Fruit fly (Drosophila melanogaster) whole organism, embryonic: ENCODE data around the gene sgll.

Experiments
- Antp ChIP-seq: fragments of 200-800 bp; sonication (Bioruptor generic); optimal IDR thresholded peaks from 3 replicates; lab custom pipeline; 2016; ENCODE audit warnings: missing biosample characterization, missing genetic modification characterization
- Atf6 ChIP-seq: fragments of 200-800 bp; sonication (Bioruptor generic); IDR thresholded peaks from 2 replicates; pipeline ENCODE4 v1.3.6; 2022; ENCODE audit warnings: missing biosample characterization, missing genetic modification characterization
- BtbVII ChIP-seq: fragments of 200-800 bp; sonication (Bioruptor generic); optimal IDR thresholded peaks from 3 replicates; lab custom pipeline; 2017; ENCODE audit warnings: missing biosample characterization, mild to moderate bottlenecking, missing genetic modification characterization
- CG11696 ChIP-seq: fragments of 200-800 bp; sonication (Bioruptor generic); IDR thresholded peaks from 2 replicates; pipeline ENCODE4 v1.3.6; 2022; ENCODE audit warnings: missing biosample characterization, missing genetic modification characterization
- CG12391 ChIP-seq: fragments of 200-800 bp; sonication (Bioruptor generic); optimal IDR thresholded peaks from 3 replicates; lab custom pipeline; 2018; ENCODE audit warnings: missing biosample characterization, mild to moderate bottlenecking, missing genetic modification characterization, moderate library complexity
- CG12942 ChIP-seq: fragments of 200-800 bp; sonication (Bioruptor generic); optimal IDR thresholded peaks from 3 replicates; lab custom pipeline; 2016; ENCODE audit warnings: missing biosample characterization, missing genetic modification characterization
- CG13624 ChIP-seq: fragments of 200-800 bp; sonication (Bioruptor generic); optimal IDR thresholded peaks from 2 replicates; lab custom pipeline; 2016; ENCODE audit warnings: missing biosample characterization, missing genetic modification characterization
- CG14050 ChIP-seq: fragments of 200-800 bp; sonication (Bioruptor generic); IDR thresholded peaks from 3 replicates; pipeline ENCODE4 v1.3.6; 2022; ENCODE audit warnings: missing biosample characterization, missing genetic modification characterization
- CG15073 ChIP-seq: fragments of 200-800 bp; sonication (Bioruptor generic); optimal IDR thresholded peaks from 2 replicates; lab custom pipeline; 2016; ENCODE audit warnings: missing biosample characterization, missing genetic modification characterization
- CG17802 ChIP-seq: fragments of 200-800 bp; sonication (Bioruptor generic); optimal IDR thresholded peaks from 2 replicates; lab custom pipeline; 2018; ENCODE audit warnings: missing biosample characterization, mild to moderate bottlenecking, missing genetic modification characterization, moderate library complexity
- CG17829 ChIP-seq: fragments of 200-800 bp; optimal IDR thresholded peaks from 2 replicates; lab custom pipeline; 2019; ENCODE audit warnings: missing biosample characterization, mild to moderate bottlenecking, missing genetic modification characterization, moderate library complexity
- CG3065 ChIP-seq: fragments of 200-800 bp; sonication (Bioruptor generic); optimal IDR thresholded peaks from 2 replicates; lab custom pipeline; 2016; ENCODE audit warnings: missing biosample characterization, missing genetic modification characterization
- CG31224 ChIP-seq: fragments of 200-800 bp; sonication (Bioruptor generic); IDR thresholded peaks from 2 replicates; pipeline ENCODE4 v1.3.6; 2022; ENCODE audit warnings: missing biosample characterization, missing genetic modification characterization
- CG31441 ChIP-seq: fragments of 200-800 bp; sonication (Bioruptor generic); IDR thresholded peaks from 2 replicates; pipeline ENCODE4 v1.3.6; 2022; ENCODE audit warnings: missing biosample characterization, missing genetic modification characterization
- CG3726 ChIP-seq: fragments of 200-800 bp; sonication (Bioruptor generic); IDR thresholded peaks from 3 replicates; pipeline ENCODE4, ENCODE4 v1.3.6; 2022; ENCODE audit warnings: missing biosample characterization, missing genetic modification characterization
- CG4617 ChIP-seq: fragments of 200-800 bp; sonication (Bioruptor generic); optimal IDR thresholded peaks from 3 replicates; lab custom pipeline; 2016; ENCODE audit warnings: missing biosample characterization, missing genetic modification characterization, borderline replicate concordance
- CG4707 ChIP-seq: fragments of 200-800 bp; sonication (Bioruptor generic); optimal IDR thresholded peaks from 2 replicates; lab custom pipeline; 2018; ENCODE audit warnings: missing biosample characterization, mild to moderate bottlenecking, missing genetic modification characterization, moderate library complexity
- CG5180 ChIP-seq: fragments of 200-800 bp; sonication (Bioruptor generic); optimal IDR thresholded peaks from 3 replicates; lab custom pipeline; 2017; ENCODE audit warnings: missing biosample characterization, missing genetic modification characterization, mild to moderate bottlenecking, moderate library complexity, missing genetic modification reagents
- CG6254 ChIP-seq: fragments of 200-800 bp; sonication (Bioruptor generic); optimal IDR thresholded peaks from 3 replicates; lab custom pipeline; 2017; ENCODE audit warnings: mild to moderate bottlenecking, missing biosample characterization, missing genetic modification reagents, missing genetic modification characterization
- CG6854 ChIP-seq: fragments of 200-800 bp; sonication (Bioruptor generic); optimal IDR thresholded peaks from 3 replicates; lab custom pipeline; 2017; ENCODE audit warnings: missing biosample characterization, mild to moderate bottlenecking, missing genetic modification characterization
- CG8359 ChIP-seq: fragments of 200-800 bp; sonication (Bioruptor generic); optimal IDR thresholded peaks from 2 replicates; lab custom pipeline; 2017; ENCODE audit warnings: missing biosample characterization, mild to moderate bottlenecking, missing genetic modification characterization, borderline replicate concordance
- CG9215 ChIP-seq: fragments of 200-800 bp; sonication (Bioruptor generic); IDR thresholded peaks from 2 replicates; pipeline ENCODE4 v1.3.6; 2022; ENCODE audit warnings: missing biosample characterization, missing genetic modification characterization
- CG9437 ChIP-seq: fragments of 200-800 bp; sonication (Bioruptor generic); optimal IDR thresholded peaks from 2 replicates; lab custom pipeline; 2018; ENCODE audit warnings: missing biosample characterization, mild to moderate bottlenecking, missing genetic modification characterization
- D19A ChIP-seq: fragments of 200-800 bp; optimal IDR thresholded peaks from 3 replicates; lab custom pipeline; 2019; ENCODE audit warnings: missing biosample characterization, mild to moderate bottlenecking, missing genetic modification characterization, moderate library complexity
- Dbx ChIP-seq: fragments of 200-800 bp; sonication (Bioruptor generic); IDR thresholded peaks from 3 replicates; pipeline ENCODE4 v1.3.6; 2022; ENCODE audit warnings: missing biosample characterization, missing genetic modification characterization
- Dip3 ChIP-seq: fragments of 200-800 bp; sonication (Bioruptor generic); optimal IDR thresholded peaks from 3 replicates; lab custom pipeline; 2016; ENCODE audit warnings: missing biosample characterization, missing genetic modification characterization
- Elba2 ChIP-seq: fragments of 200-800 bp; sonication (Bioruptor generic); optimal IDR thresholded peaks from 3 replicates; lab custom pipeline; 2016; ENCODE audit warnings: missing biosample characterization, missing genetic modification characterization
- HmgZ ChIP-seq: fragments of 200-800 bp; sonication (Bioruptor generic); optimal IDR thresholded peaks from 2 replicates; lab custom pipeline; 2018; ENCODE audit warnings: missing biosample characterization, mild to moderate bottlenecking, missing genetic modification characterization
- MBD-R2 ChIP-seq: fragments of 200-800 bp; sonication (Bioruptor generic); IDR thresholded peaks from 2 replicates; pipeline ENCODE4 v1.3.6; 2022; ENCODE audit warnings: missing biosample characterization, missing genetic modification characterization
- Mad ChIP-seq: fragments of 200-800 bp; sonication (Bioruptor generic); optimal IDR thresholded peaks from 2 replicates; lab custom pipeline; 2016; ENCODE audit warnings: missing biosample characterization, missing genetic modification characterization
- Opbp ChIP-seq: fragments of 200-800 bp; sonication (Bioruptor generic); IDR thresholded peaks from 3 replicates; pipeline ENCODE4 v1.3.6; 2022; ENCODE audit warnings: missing biosample characterization, missing genetic modification characterization; ENCODE audit not compliant: partially characterized antibody
- Ravus ChIP-seq: fragments of 200-800 bp; sonication (Bioruptor generic); IDR thresholded peaks from 2 replicates; pipeline ENCODE4 v1.3.6; 2022; ENCODE audit warnings: missing biosample characterization, missing genetic modification characterization
- cad ChIP-seq: fragments of >200 bp; optimal IDR thresholded peaks from 2 replicates; lab custom pipeline; 2017; ENCODE audit warnings: missing biosample characterization, missing genetic modification characterization
- cato ChIP-seq: fragments of 200-800 bp; sonication (Bioruptor generic); optimal IDR thresholded peaks from 2 replicates; lab custom pipeline; 2016; ENCODE audit warnings: missing biosample characterization, missing genetic modification characterization, borderline replicate concordance
- chn ChIP-seq: fragments of 200-800 bp; sonication (Bioruptor generic); optimal IDR thresholded peaks from 2 replicates; lab custom pipeline; 2016; ENCODE audit warnings: missing biosample characterization, missing genetic modification characterization
- dati ChIP-seq: fragments of 200-800 bp; sonication (Bioruptor generic); IDR thresholded peaks from 2 replicates; pipeline ENCODE4 v1.3.6; 2022; ENCODE audit warnings: missing biosample characterization, missing genetic modification characterization
- exex ChIP-seq: fragments of 200-800 bp; sonication (Bioruptor generic); optimal IDR thresholded peaks from 4 replicates; lab custom pipeline; 2018; ENCODE audit warnings: missing biosample characterization, mild to moderate bottlenecking, missing genetic modification characterization, moderate library complexity
- gem ChIP-seq: fragments of 200-800 bp; sonication (Bioruptor generic); optimal IDR thresholded peaks from 2 replicates; lab custom pipeline; 2019; ENCODE audit warnings: missing biosample characterization, mild to moderate bottlenecking, missing genetic modification characterization, moderate library complexity
- jumu ChIP-seq: fragments of 200-800 bp; sonication (Bioruptor generic); optimal IDR thresholded peaks from 3 replicates; lab custom pipeline; 2016; ENCODE audit warnings: missing biosample characterization, missing genetic modification characterization
- lbe ChIP-seq: fragments of 200-800 bp; sonication (Bioruptor generic); optimal IDR thresholded peaks from 2 replicates; lab custom pipeline; 2016; ENCODE audit warnings: missing biosample characterization, mild to moderate bottlenecking, missing genetic modification characterization
- mam ChIP-seq: fragments of 200-800 bp; sonication (Bioruptor generic); optimal IDR thresholded peaks from 3 replicates; lab custom pipeline; 2016; ENCODE audit warnings: missing biosample characterization, missing genetic modification characterization
- mirr ChIP-seq: fragments of 200-800 bp; sonication (Bioruptor generic); optimal IDR thresholded peaks from 3 replicates; lab custom pipeline; 2018; ENCODE audit warnings: missing biosample characterization, mild to moderate bottlenecking, missing genetic modification characterization
- pzg ChIP-seq: fragments of 200-800 bp; sonication (Bioruptor generic); optimal IDR thresholded peaks from 3 replicates; lab custom pipeline; 2018; ENCODE audit warnings: missing biosample characterization, mild to moderate bottlenecking, missing genetic modification characterization, moderate library complexity
- salm ChIP-seq: fragments of 200-800 bp; sonication (Bioruptor generic); optimal IDR thresholded peaks from 2 replicates; lab custom pipeline; 2018; ENCODE audit warnings: missing biosample characterization, mild to moderate bottlenecking, missing genetic modification characterization
- sens ChIP-seq: fragments of 200-800 bp; sonication (Bioruptor generic); peaks from one replicate; lab custom pipeline; 2016; ENCODE audit warnings: missing biosample characterization, missing genetic modification characterization
- so ChIP-seq: fragments of 200-800 bp; sonication (Bioruptor generic); IDR thresholded peaks from 3 replicates; pipeline ENCODE4 v1.3.6; 2022; ENCODE audit warnings: missing biosample characterization, missing genetic modification characterization
- tll ChIP-seq, 2 experiments: fragments of 200-800 bp in 1 of 2; fragments of >200 bp in 1 of 2; sonication (Bioruptor generic) in 1 of 2; optimal IDR thresholded peaks; 2 replicates each; lab custom pipeline; 2017 to 2019; ENCODE audit warnings: missing biosample characterization in 2 of 2, missing genetic modification characterization in 2 of 2, mild to moderate bottlenecking in 1 of 2, moderate library complexity in 1 of 2
- unpg ChIP-seq: fragments of 200-800 bp; sonication (Bioruptor generic); optimal IDR thresholded peaks from 3 replicates; lab custom pipeline; 2018; ENCODE audit warnings: missing biosample characterization, mild to moderate bottlenecking, missing genetic modification characterization, moderate library complexity

sgll gene

DNA sequence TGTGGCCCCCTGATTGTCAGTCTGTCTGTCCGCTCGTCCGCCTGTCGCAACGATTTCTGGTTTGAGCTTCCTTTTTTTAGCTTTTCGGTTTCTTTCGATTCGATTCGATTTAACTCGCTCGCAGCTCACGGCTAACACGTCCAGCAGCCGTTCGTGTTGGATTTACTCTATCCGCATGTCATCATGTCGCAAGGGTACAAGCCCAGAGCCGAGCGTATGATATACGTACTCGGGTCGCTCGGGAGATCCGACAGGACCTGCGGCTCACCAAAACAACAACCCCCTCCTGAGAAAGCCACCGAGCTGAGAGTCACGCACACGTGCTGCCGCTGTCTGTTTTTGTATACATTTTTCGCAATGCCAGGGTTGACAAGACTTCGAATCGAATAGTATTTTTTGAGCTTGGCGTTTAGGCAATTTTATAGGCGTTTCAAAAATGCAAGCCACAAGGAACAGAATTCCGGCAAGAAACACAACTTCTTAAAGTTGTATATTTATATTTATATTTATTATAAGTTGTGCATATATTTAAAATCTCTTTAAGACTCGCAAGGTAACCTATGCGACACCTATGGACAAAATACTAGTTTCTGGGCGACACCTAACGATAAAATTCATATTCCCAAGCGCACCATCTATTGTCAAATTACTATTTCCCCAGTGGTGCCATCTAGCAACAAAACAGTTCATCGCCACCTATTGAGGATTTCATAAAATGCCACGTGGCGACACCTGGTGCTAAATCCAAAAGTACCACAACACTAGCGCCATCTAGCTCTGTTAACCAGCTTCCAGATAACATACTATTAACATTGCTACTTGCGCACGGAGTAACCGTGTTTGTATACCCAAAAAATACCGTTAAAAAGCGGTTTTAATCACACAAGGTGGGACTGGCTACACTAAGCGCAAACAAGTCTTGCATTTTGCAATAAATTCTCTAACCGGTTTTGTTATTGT, at the start of gene sgll, which contains the start of gene CG2993 (continued):
- TF ChIP-seq exex (tag; lab: Kevin White, UChicago) = no peak
- peak; percentile 80 for TF ChIP-seq Opbp (GFP tag; lab: Robert Waterston, UW)
- no peak for TF ChIP-seq CG12391 (tag; lab: Kevin White, UChicago)
- TF ChIP-seq unpg (GFP tag; lab: Kevin White, UChicago) = peak; percentile 86
- peak; percentile 74 for TF ChIP-seq CG17802 (tag; lab: Kevin White, UChicago)
- TF ChIP-seq CG9215 (GFP tag; lab: Robert Waterston, UW) = peak; percentile 86
- peak; percentile 76 for TF ChIP-seq CG31441 (GFP tag; lab: Robert Waterston, UW)
- TF ChIP-seq D19A (tag; lab: Kevin White, UChicago) = peak; percentile 67
- TF ChIP-seq pzg (GFP tag; lab: Kevin White, UChicago) = peak; percentile 84
- TF ChIP-seq Atf6 (GFP tag; lab: Robert Waterston, UW) = peak; percentile 54; the same call in 1 of the 2 replicates
- peak; percentile 89 for TF ChIP-seq gem
- TF ChIP-seq CG5180 (GFP tag; lab: Kevin White, UChicago) = peak; percentile 39
- TF ChIP-seq Dbx (GFP tag; lab: Robert Waterston, UW) = peak; percentile 96
- TF ChIP-seq CG4707 (GFP tag; lab: Kevin White, UChicago) = peak; percentile 63
- peak; percentile 83 for TF ChIP-seq HmgZ (tag; lab: Kevin White, UChicago)
- TF ChIP-seq CG13624 = peak; percentile 91
- peak; percentile 79 for TF ChIP-seq CG14050 (GFP tag; lab: Robert Waterston, UW)
- peak; percentile 85 for TF ChIP-seq Dip3 (GFP tag; lab: Kevin White, UChicago)
- TF ChIP-seq Ravus (GFP tag; lab: Robert Waterston, UW) = peak; percentile 74
- peak; percentile 84 for TF ChIP-seq cato (GFP tag; lab: Kevin White, UChicago)
- peak; percentile 67 for TF ChIP-seq CG8359
- peak; percentile 92 for TF ChIP-seq chn (GFP tag; lab: Kevin White, UChicago)
- TF ChIP-seq lbe (GFP tag; lab: Kevin White, UChicago) = peak; percentile 42
- peak; percentile 76 for TF ChIP-seq CG31224 (GFP tag; lab: Robert Waterston, UW)
- TF ChIP-seq sens (GFP tag; lab: Kevin White, UChicago) = peak; percentile 95
- TF ChIP-seq CG15073 (GFP tag; lab: Kevin White, UChicago) = peak; percentile 65
- peak; percentile 93 for TF ChIP-seq jumu
- TF ChIP-seq CG9437 = peak; percentile 51
- peak; percentile 86 for TF ChIP-seq CG4617 (GFP tag; lab: Kevin White, UChicago)
- TF ChIP-seq CG12942 (GFP tag; lab: Kevin White, UChicago) = peak; percentile 92
- no peak for TF ChIP-seq salm
- peak; percentile 38 for TF ChIP-seq CG6854 (GFP tag; lab: Kevin White, UChicago)
- peak; percentile 93 for TF ChIP-seq mam (GFP tag; lab: Kevin White, UChicago)
- peak; percentile 83 for TF ChIP-seq CG3065 (GFP tag; lab: Kevin White, UChicago)
- TF ChIP-seq CG17829 (tag; lab: Kevin White, UChicago) = peak; percentile 92
- TF ChIP-seq dati (GFP tag; lab: Robert Waterston, UW) = peak; percentile 75
- TF ChIP-seq Elba2 (GFP tag; lab: Kevin White, UChicago) = peak; percentile 81
- peak; percentile 57; the same call in 2 of the 3 replicates for TF ChIP-seq so (GFP tag; lab: Robert Waterston, UW)
- TF ChIP-seq cad = no peak
- peak; percentile 82 for TF ChIP-seq CG11696 (GFP tag; lab: Robert Waterston, UW)
- peak; percentile 6 for TF ChIP-seq BtbVII (GFP tag; lab: Kevin White, UChicago)
- TF ChIP-seq Mad = peak; percentile 79
- TF ChIP-seq CG6254 (GFP tag; lab: Kevin White, UChicago) = peak; percentile 6
- TF ChIP-seq CG3726 (GFP tag; lab: Robert Waterston, UW) = peak; percentile 88; the same call in 2 of the 3 replicates
- peak; percentile 62 for TF ChIP-seq MBD-R2 (GFP tag; lab: Robert Waterston, UW)
- no peak for TF ChIP-seq tll (GFP tag; optimal IDR thresholded peaks at IDR 0.05; lab: Kevin White, UChicago)
- TF ChIP-seq mirr (GFP tag; lab: Kevin White, UChicago) = peak; percentile 89
- peak; percentile 97 for TF ChIP-seq Antp (GFP tag; lab: Kevin White, UChicago)
